Worm (Caenorhabditis elegans): ENCODE results near the gene attf-2.

ce11 chrV:7239471-7239870 lies 43.5 kb upstream of the attf-2 start, which contains the start of gene C05C8.1:
- TF ChIP-seq F26F4.8 (GFP tag; conservative IDR thresholded peaks at IDR 0.05) (no peak), T20F7.1 (GFP tag; optimal IDR thresholded peaks at IDR 0.05) (no peak), nhr-25 (tag; optimal IDR thresholded peaks at IDR 0.05; ENCODE audit: borderline replicate concordance, insufficient read depth) (no peak), fkh-10 (GFP tag; optimal IDR thresholded peaks at IDR 0.05) (no peak), nhr-28 (tag; optimal IDR thresholded peaks at IDR 0.05) (no peak), egl-27 (tag; optimal IDR thresholded peaks at IDR 0.05) (no peak), lin-13 (GFP tag; optimal IDR thresholded peaks at IDR 0.05) (no peak), tag-97 (GFP tag; IDR thresholded peaks at IDR 0.05) (no peak), fos-1 (tag; optimal IDR thresholded peaks at IDR 0.05) (no peak), nhr-11 (tag; optimal IDR thresholded peaks at IDR 0.05) (no peak), F44E2.7 (GFP tag; IDR thresholded peaks at IDR 0.05) (no peak), dpl-1 (GFP tag; optimal IDR thresholded peaks at IDR 0.05) (no peak), nhr-77 (tag; optimal IDR thresholded peaks at IDR 0.05) (no peak), skn-1 (tag; optimal IDR thresholded peaks at IDR 0.05) (no peak)

All from whole organism, L4 larva.